Fruit fly (Drosophila melanogaster) whole organism, embryonic: Measurements from ENCODE around the gene CG4297.

Experiments
- Asciz ChIP-seq: fragments of 200-800 bp; sonication (Bioruptor generic); optimal IDR thresholded peaks from 2 replicates; lab custom pipeline; 2017; ENCODE audit warnings: missing biosample characterization, mild to moderate bottlenecking, missing genetic modification characterization, missing genetic modification reagents
- B-H2 ChIP-seq: fragments of 200-800 bp; sonication (Bioruptor generic); optimal IDR thresholded peaks from 2 replicates; lab custom pipeline; 2018; ENCODE audit warnings: missing biosample characterization, mild to moderate bottlenecking, missing genetic modification characterization
- CG10267 ChIP-seq: fragments of 200-800 bp; sonication (Bioruptor generic); optimal IDR thresholded peaks from 2 replicates; lab custom pipeline; 2018; ENCODE audit warnings: missing biosample characterization, mild to moderate bottlenecking, missing genetic modification characterization, moderate library complexity
- CG10979 ChIP-seq: fragments of 200-800 bp; sonication (Bioruptor generic); optimal IDR thresholded peaks from 2 replicates; lab custom pipeline; 2018; ENCODE audit warnings: missing biosample characterization, mild to moderate bottlenecking, missing genetic modification characterization, moderate library complexity
- CG11085 ChIP-seq: fragments of 200-800 bp; sonication (Bioruptor generic); IDR thresholded peaks from 2 replicates; pipeline ENCODE4 v1.3.6; 2022; ENCODE audit warnings: missing biosample characterization, missing genetic modification characterization
- CG11723 ChIP-seq: fragments of 200-800 bp; sonication (Bioruptor generic); optimal IDR thresholded peaks from 2 replicates; lab custom pipeline; 2017; ENCODE audit warnings: missing biosample characterization, mild to moderate bottlenecking, missing genetic modification characterization
- CG12219 ChIP-seq: fragments of 200-800 bp; sonication (Bioruptor generic); optimal IDR thresholded peaks from 3 replicates; lab custom pipeline; 2018; ENCODE audit warnings: missing biosample characterization, mild to moderate bottlenecking, missing genetic modification characterization
- CG14667 ChIP-seq: fragments of 200-800 bp; sonication (Bioruptor generic); IDR thresholded peaks from 2 replicates; pipeline ENCODE4 v1.3.6; 2022; ENCODE audit warnings: missing biosample characterization, missing genetic modification characterization
- CG14860 ChIP-seq: fragments of 200-800 bp; sonication (Bioruptor generic); IDR thresholded peaks from 3 replicates; pipeline ENCODE4 v1.3.6; 2022; ENCODE audit warnings: missing biosample characterization, missing genetic modification characterization; ENCODE audit not compliant: partially characterized antibody
- CG15696 ChIP-seq: fragments of 200-800 bp; sonication (Bioruptor generic); optimal IDR thresholded peaks from 2 replicates; lab custom pipeline; 2019; ENCODE audit warnings: missing biosample characterization, mild to moderate bottlenecking, missing genetic modification characterization, moderate library complexity
- CG17359 ChIP-seq: fragments of 200-800 bp; sonication (Bioruptor generic); optimal IDR thresholded peaks from 3 replicates; lab custom pipeline; 2018; ENCODE audit warnings: missing biosample characterization, mild to moderate bottlenecking, missing genetic modification characterization, moderate library complexity
- CG17568 ChIP-seq: fragments of 200-800 bp; sonication (Bioruptor generic); optimal IDR thresholded peaks from 2 replicates; lab custom pipeline; 2018; ENCODE audit warnings: missing biosample characterization, mild to moderate bottlenecking, missing genetic modification characterization, moderate library complexity
- CG2202 ChIP-seq: fragments of 200-800 bp; sonication (Bioruptor generic); optimal IDR thresholded peaks from 2 replicates; lab custom pipeline; 2018; ENCODE audit warnings: missing biosample characterization, mild to moderate bottlenecking, missing genetic modification characterization
- CG32767 ChIP-seq: fragments of 200-800 bp; sonication (Bioruptor generic); IDR thresholded peaks from 2 replicates; pipeline ENCODE4 v1.3.6; 2022; ENCODE audit warnings: missing biosample characterization, missing genetic modification characterization
- CG3995 ChIP-seq: fragments of 200-800 bp; sonication (Bioruptor generic); optimal IDR thresholded peaks from 3 replicates; lab custom pipeline; 2016; ENCODE audit warnings: missing biosample characterization, missing genetic modification characterization
- CG7372 ChIP-seq: fragments of 200-800 bp; sonication (Bioruptor generic); IDR thresholded peaks from 2 replicates; pipeline ENCODE4 v1.3.6; 2022; ENCODE audit warnings: missing biosample characterization, missing genetic modification characterization
- CG7987 ChIP-seq: fragments of 200-800 bp; sonication (Bioruptor generic); optimal IDR thresholded peaks from 2 replicates; lab custom pipeline; 2018; ENCODE audit warnings: missing biosample characterization, mild to moderate bottlenecking, missing genetic modification characterization, moderate library complexity
- CG8944 ChIP-seq: fragments of 200-800 bp; sonication (Bioruptor generic); optimal IDR thresholded peaks from 3 replicates; lab custom pipeline; 2016; ENCODE audit warnings: missing biosample characterization, missing genetic modification characterization
- CG9932 ChIP-seq: fragments of 200-800 bp; sonication (Bioruptor generic); IDR thresholded peaks from 2 replicates; pipeline ENCODE4 v1.3.6; 2022; ENCODE audit warnings: missing biosample characterization, missing genetic modification characterization
- CTCF ChIP-seq: fragments of 200-800 bp; sonication (Bioruptor generic); optimal IDR thresholded peaks from 2 replicates; lab custom pipeline; 2017; ENCODE audit warnings: missing biosample characterization, mild to moderate bottlenecking, missing genetic modification characterization, moderate library complexity
- Dip2 ChIP-seq: fragments of 200-800 bp; sonication (Bioruptor generic); IDR thresholded peaks from 2 replicates; pipeline ENCODE4 v1.3.6; 2022; ENCODE audit warnings: missing biosample characterization, missing genetic modification characterization
- H15 ChIP-seq: fragments of 200-800 bp; sonication (Bioruptor generic); IDR thresholded peaks from 3 replicates; pipeline ENCODE4 v1.3.6; 2022; ENCODE audit warnings: missing biosample characterization, missing genetic modification characterization
- Lpt ChIP-seq: fragments of >200 bp; optimal IDR thresholded peaks from 2 replicates; lab custom pipeline; 2018; ENCODE audit warnings: missing biosample characterization, missing genetic modification characterization
- Mrtf ChIP-seq: fragments of 200-800 bp; sonication (Bioruptor generic); IDR thresholded peaks from 3 replicates; pipeline ENCODE4 v1.3.6; 2022; ENCODE audit warnings: missing biosample characterization, missing genetic modification characterization
- Nf-YA ChIP-seq: fragments of 200-800 bp; sonication (Bioruptor generic); IDR thresholded peaks from 2 replicates; pipeline ENCODE4 v1.3.6; 2022; ENCODE audit warnings: missing biosample characterization, missing genetic modification characterization
- Optix ChIP-seq: fragments of 200-800 bp; sonication (Bioruptor generic); IDR thresholded peaks from 3 replicates; pipeline ENCODE4 v1.3.6; 2022; ENCODE audit warnings: missing biosample characterization, missing genetic modification characterization
- Spps ChIP-seq: fragments of 200-800 bp; sonication (Bioruptor generic); optimal IDR thresholded peaks from 2 replicates; lab custom pipeline; 2018; ENCODE audit warnings: missing biosample characterization, mild to moderate bottlenecking, missing genetic modification characterization
- TFAM ChIP-seq: fragments of 200-800 bp; sonication (Bioruptor generic); optimal IDR thresholded peaks from 2 replicates; lab custom pipeline; 2017; ENCODE audit warnings: missing biosample characterization, missing genetic modification characterization, inconsistent platforms
- ash1 ChIP-seq: fragments of 200-800 bp; sonication (Bioruptor generic); optimal IDR thresholded peaks from 2 replicates; lab custom pipeline; 2018; ENCODE audit warnings: missing biosample characterization, mild to moderate bottlenecking, missing genetic modification characterization
- cad ChIP-seq: fragments of >200 bp; optimal IDR thresholded peaks from 2 replicates; lab custom pipeline; 2017; ENCODE audit warnings: missing biosample characterization, missing genetic modification characterization
- chm ChIP-seq: fragments of 200-800 bp; sonication (Bioruptor generic); IDR thresholded peaks from 2 replicates; pipeline ENCODE4 v1.3.6; 2022; ENCODE audit warnings: missing biosample characterization, missing genetic modification characterization
- chn ChIP-seq: fragments of 200-800 bp; sonication (Bioruptor generic); optimal IDR thresholded peaks from 2 replicates; lab custom pipeline; 2016; ENCODE audit warnings: missing biosample characterization, missing genetic modification characterization
- corto ChIP-seq: fragments of 200-800 bp; sonication (Bioruptor generic); optimal IDR thresholded peaks from 2 replicates; lab custom pipeline; 2016; ENCODE audit warnings: missing biosample characterization, mild to moderate bottlenecking, missing genetic modification characterization, moderate library complexity
- crc ChIP-seq: fragments of 200-800 bp; sonication (Bioruptor generic); optimal IDR thresholded peaks from 2 replicates; lab custom pipeline; 2016; ENCODE audit warnings: missing biosample characterization, missing genetic modification characterization
- crp ChIP-seq, 2 experiments: fragments of 200-800 bp; sonication (Bioruptor generic); optimal IDR thresholded peaks; 2 replicates in 1 of 2; 3 replicates in 1 of 2; lab custom pipeline; 2017; ENCODE audit warnings: missing biosample characterization in 2 of 2, missing genetic modification characterization in 2 of 2, mild to moderate bottlenecking in 1 of 2, moderate library complexity in 1 of 2
- dysf ChIP-seq: fragments of 200-800 bp; sonication (Bioruptor generic); IDR thresholded peaks from 3 replicates; pipeline ENCODE4 v1.3.6; 2022; ENCODE audit warnings: missing biosample characterization, missing genetic modification characterization
- en ChIP-seq: fragments of 200-800 bp; sonication (Bioruptor generic); optimal IDR thresholded peaks from 2 replicates; lab custom pipeline; 2016; ENCODE audit warnings: missing biosample characterization, missing genetic modification characterization
- exex ChIP-seq: fragments of 200-800 bp; sonication (Bioruptor generic); optimal IDR thresholded peaks from 4 replicates; lab custom pipeline; 2018; ENCODE audit warnings: missing biosample characterization, mild to moderate bottlenecking, missing genetic modification characterization, moderate library complexity
- gfzf ChIP-seq: fragments of 200-800 bp; sonication (Bioruptor generic); optimal IDR thresholded peaks from 2 replicates; lab custom pipeline; 2016; ENCODE audit warnings: missing biosample characterization, mild to moderate bottlenecking, missing genetic modification characterization, moderate library complexity
- grn ChIP-seq: fragments of 200-800 bp; sonication (Bioruptor generic); optimal IDR thresholded peaks from 3 replicates; lab custom pipeline; 2017; ENCODE audit warnings: missing biosample characterization, missing genetic modification characterization
- insv ChIP-seq, 2 experiments: fragments of 200-800 bp; sonication (Bioruptor generic); optimal IDR thresholded peaks; 3 replicates each; lab custom pipeline; 2016 to 2018; ENCODE audit warnings: missing biosample characterization in 2 of 2, missing genetic modification characterization in 2 of 2
- maf-S ChIP-seq: fragments of 200-800 bp; sonication (Bioruptor generic); optimal IDR thresholded peaks from 2 replicates; lab custom pipeline; 2016; ENCODE audit warnings: missing biosample characterization, missing genetic modification characterization
- org-1 ChIP-seq: fragments of 200-800 bp; sonication (Bioruptor generic); optimal IDR thresholded peaks from 2 replicates; lab custom pipeline; 2017; ENCODE audit warnings: missing biosample characterization, missing genetic modification characterization
- pan ChIP-seq, 4 experiments: fragments of >200 bp in 3 of 4; fragments of 200-800 bp in 1 of 4; sonication (Bioruptor generic) in 1 of 4; optimal IDR thresholded peaks in 3 of 4; IDR thresholded peaks in 1 of 4; 2 replicates each; pipeline versions ENCODE4 v1.3.6 to Lab custom; 2017 to 2022; ENCODE audit warnings: missing biosample characterization in 2 of 4, missing genetic modification characterization in 2 of 4, mixed read lengths in 1 of 4
- slbo ChIP-seq: fragments of 200-800 bp; sonication (Bioruptor generic); IDR thresholded peaks from 2 replicates; pipeline ENCODE4 v1.3.6; 2022; ENCODE audit warnings: missing biosample characterization, missing genetic modification characterization
- sob ChIP-seq: fragments of 200-800 bp; sonication (Bioruptor generic); IDR thresholded peaks from 2 replicates; pipeline ENCODE4 v1.3.6; 2022; ENCODE audit warnings: missing biosample characterization, missing genetic modification characterization
- tin ChIP-seq: fragments of 200-800 bp; sonication (Bioruptor generic); optimal IDR thresholded peaks from 3 replicates; lab custom pipeline; 2016; ENCODE audit warnings: missing biosample characterization, missing genetic modification characterization
- unpg ChIP-seq: fragments of 200-800 bp; sonication (Bioruptor generic); optimal IDR thresholded peaks from 3 replicates; lab custom pipeline; 2018; ENCODE audit warnings: missing biosample characterization, mild to moderate bottlenecking, missing genetic modification characterization, moderate library complexity
- zfh2 ChIP-seq: fragments of 200-800 bp; sonication (Bioruptor generic); optimal IDR thresholded peaks from 2 replicates; lab custom pipeline; 2016; ENCODE audit warnings: missing biosample characterization, missing genetic modification characterization

CG4297 gene

dm6 chr2L:441927-442691, 29.9 kb downstream of the CG4297 start (continued):
- TF ChIP-seq pan (optimal IDR thresholded peaks at IDR 0.05; lab: Kevin White, UChicago) (no peak), pan (GFP tag; optimal IDR thresholded peaks at IDR 0.05 in 1 of 2, IDR thresholded peaks at IDR 0.05 in 1 of 2) (peak in 1 of 2 experiments; percentile 85), CG7372 (GFP tag; lab: Robert Waterston, UW) (peak; percentile 42; the same call in 1 of the 2 replicates), CG11723 (peak; percentile 66), slbo (GFP tag; lab: Robert Waterston, UW) (peak; percentile 52; the same call in 1 of the 2 replicates), CG32767 (GFP tag; lab: Robert Waterston, UW) (peak; percentile 73; the same call in 1 of the 2 replicates), CG15696 (tag; lab: Kevin White, UChicago) (peak; percentile 74), Mrtf (GFP tag; lab: Robert Waterston, UW) (peak; percentile 59; the same call in 2 of the 3 replicates), insv (GFP tag; optimal IDR thresholded peaks at IDR 0.05; lab: Kevin White, UChicago) (no peak), CTCF (GFP tag; lab: Kevin White, UChicago) (no peak), Dip2 (no peak; the same call in 1 of the 2 replicates), exex (tag; lab: Kevin White, UChicago) (no peak), CG7987 (GFP tag; lab: Kevin White, UChicago) (peak; percentile 25), CG14667 (GFP tag; lab: Robert Waterston, UW) (peak; percentile 82), corto (GFP tag; lab: Kevin White, UChicago) (peak; percentile 92), CG8944 (GFP tag; lab: Kevin White, UChicago) (peak; percentile 87), dysf (GFP tag; lab: Robert Waterston, UW) (peak; percentile 73), CG2202 (peak; percentile 81), CG3995 (no peak), sob (GFP tag; lab: Robert Waterston, UW) (peak; percentile 56; the same call in 1 of the 2 replicates), CG12219 (peak; percentile 78), CG10267 (tag; lab: Kevin White, UChicago) (peak; percentile 81), chm (GFP tag; lab: Robert Waterston, UW) (peak; percentile 78; the same call in 1 of the 2 replicates), TFAM (GFP tag; lab: Kevin White, UChicago) (peak; percentile 12), en (GFP tag; lab: Kevin White, UChicago) (peak; percentile 61), maf-S (GFP tag; lab: Kevin White, UChicago) (peak; percentile 67), ash1 (GFP tag; lab: Kevin White, UChicago) (no peak), unpg (GFP tag; lab: Kevin White, UChicago) (no peak), B-H2 (GFP tag; lab: Kevin White, UChicago) (no peak), CG17568 (GFP tag; lab: Kevin White, UChicago) (no peak), tin (GFP tag; lab: Kevin White, UChicago) (peak; percentile 87), Optix (peak; percentile 92), CG14860 (no peak), Spps (tag; lab: Kevin White, UChicago) (peak; percentile 81), cad (GFP tag; lab: Kevin White, UChicago) (no peak), crp (GFP tag; optimal IDR thresholded peaks at IDR 0.05; lab: Kevin White, UChicago) (peak in 1 of 2 experiments; percentile 28), CG10979 (tag; lab: Kevin White, UChicago) (peak; percentile 91), Lpt (GFP tag; lab: Kevin White, UChicago) (no peak), H15 (GFP tag; lab: Robert Waterston, UW) (peak; percentile 86), Nf-YA (GFP tag; lab: Robert Waterston, UW) (peak; percentile 71), Asciz (peak; percentile 79), gfzf (no peak), crc (peak; percentile 57), chn (GFP tag; lab: Kevin White, UChicago) (peak; percentile 90), zfh2 (GFP tag; lab: Kevin White, UChicago) (no peak), grn (GFP tag; lab: Kevin White, UChicago) (no peak), CG9932 (GFP tag; lab: Robert Waterston, UW) (no peak), CG17359 (peak; percentile 92), CG11085 (GFP tag; lab: Robert Waterston, UW) (peak; percentile 7; the same call in 1 of the 2 replicates), org-1 (GFP tag; lab: Kevin White, UChicago) (peak; percentile 70)
